Worm (Caenorhabditis elegans): ENCODE measurements around the gene acr-16.

Gene acr-16

DNA sequence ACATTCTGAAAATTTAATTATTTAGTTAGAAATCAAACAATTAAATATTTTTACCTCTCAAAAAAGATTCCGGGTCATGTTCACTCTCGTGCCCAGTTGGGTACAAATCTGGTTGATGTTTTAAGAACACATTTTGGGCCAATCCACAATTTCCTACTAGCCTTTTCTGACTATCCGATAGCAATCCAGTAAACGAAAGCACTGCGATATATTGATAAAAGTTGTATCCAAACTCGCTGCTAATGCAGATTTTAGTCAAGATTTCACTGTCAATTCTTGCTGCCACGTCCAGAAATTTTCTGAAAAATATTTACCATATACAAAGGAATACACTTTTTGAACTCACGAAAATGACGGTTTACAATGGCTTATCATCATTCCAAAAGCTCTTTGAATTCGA is 8.2 kb downstream of the acr-16 start:
- no peak for TF ChIP-seq lsy-2 (tag; optimal IDR thresholded peaks at IDR 0.05)
- TF ChIP-seq lin-13 (GFP tag; optimal IDR thresholded peaks at IDR 0.05) = no peak
- no peak for TF ChIP-seq efl-1 (optimal IDR thresholded peaks at IDR 0.05)
- TF ChIP-seq efl-1 (GFP tag; optimal IDR thresholded peaks at IDR 0.05 in 1 of 2) = peak in 1 of 2 experiments; percentile 76
- no peak for TF ChIP-seq ztf-4 (tag; optimal IDR thresholded peaks at IDR 0.05)
- TF ChIP-seq ceh-8 (GFP tag; optimal IDR thresholded peaks at IDR 0.05) = no peak
- no peak for TF ChIP-seq mab-9 (GFP tag; IDR thresholded peaks at IDR 0.05)

DNA sequence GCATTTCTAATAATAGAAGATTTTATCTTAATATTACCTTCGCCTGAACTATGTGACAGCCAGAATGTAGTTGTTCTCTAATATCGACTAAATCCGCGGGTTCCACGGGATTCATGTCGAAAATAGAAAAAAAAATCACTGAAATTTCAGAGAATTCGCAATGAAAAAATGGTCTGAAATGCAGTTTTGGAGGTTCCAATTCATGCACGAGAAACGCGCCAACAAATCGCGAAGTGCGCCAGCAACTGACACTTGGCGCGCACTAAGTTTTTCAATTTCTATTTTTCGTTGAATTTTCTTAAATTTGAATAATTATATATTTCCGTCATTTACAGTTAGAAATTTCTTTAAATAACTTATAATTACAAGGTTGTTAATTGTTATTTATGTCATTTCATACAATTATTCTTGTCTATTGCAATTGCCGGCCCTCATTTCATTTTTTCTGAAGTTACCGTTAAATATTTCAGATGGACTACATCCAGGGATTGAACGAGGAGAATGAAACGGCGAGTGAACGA is 8.9 kb downstream of the acr-16 start, which contains the start of the genes F25G6.9 and symk-1:
Gene F25G6.9 (minus strand): TSS at position 160 of the 521 bp plus-strand sequence.
Gene symk-1 (plus strand): TSS at position 471 of the 521 bp plus-strand sequence.
- TF ChIP-seq snpc-4 (tag; optimal IDR thresholded peaks at IDR 0.05) (peak; percentile 75), blmp-1 (tag; optimal IDR thresholded peaks at IDR 0.05) (no peak), fos-1 (tag; optimal IDR thresholded peaks at IDR 0.05) (peak; percentile 7), unc-62 (GFP tag; optimal IDR thresholded peaks at IDR 0.05) (no peak), nhr-19 (GFP tag; conservative IDR thresholded peaks at IDR 0.05) (peak; percentile 82), ceh-82 (tag; optimal IDR thresholded peaks at IDR 0.05) (peak; percentile 58 to 74 (median 69)), C16A3.4 (tag; optimal IDR thresholded peaks at IDR 0.05) (peak; percentile 10), hlh-4 (tag; optimal IDR thresholded peaks at IDR 0.05) (no peak), elt-2 (tag; optimal IDR thresholded peaks at IDR 0.05) (peak; percentile 12), nhr-237 (tag; optimal IDR thresholded peaks at IDR 0.05) (no peak), sup-37 (GFP tag; optimal IDR thresholded peaks at IDR 0.05) (peak; percentile 41), ceh-63 (GFP tag; optimal IDR thresholded peaks at IDR 0.05) (no peak), nhr-85 (tag) (peak; percentile 86), unc-98 (GFP tag; IDR thresholded peaks at IDR 0.05) (no peak), tlp-1 (tag; optimal IDR thresholded peaks at IDR 0.05) (no peak), hlh-17 (GFP tag; optimal IDR thresholded peaks at IDR 0.05; ENCODE audit: borderline replicate concordance) (no peak), zag-1 (tag; optimal IDR thresholded peaks at IDR 0.05) (no peak), lin-35 (GFP tag; optimal IDR thresholded peaks at IDR 0.05) (peak; percentile 70 to 73), C04F5.9 (tag; optimal IDR thresholded peaks at IDR 0.05) (no peak), snu-23 (GFP tag; optimal IDR thresholded peaks at IDR 0.05) (peak; percentile 81), dsc-1 (tag; optimal IDR thresholded peaks at IDR 0.05) (peak; percentile 82), aly-2 (tag; optimal IDR thresholded peaks at IDR 0.05) (peak; percentile 56), alr-1 (tag; optimal IDR thresholded peaks at IDR 0.05; ENCODE audit: borderline replicate concordance) (no peak), aha-1 (tag; optimal IDR thresholded peaks at IDR 0.05) (no peak), zip-4 (GFP tag; optimal IDR thresholded peaks at IDR 0.05) (peak; percentile 44), fkh-8 (tag; optimal IDR thresholded peaks at IDR 0.05) (peak; percentile 9), nhr-28 (tag; optimal IDR thresholded peaks at IDR 0.05) (no peak), ama-1 (optimal IDR thresholded peaks at IDR 0.05) (no peak), egl-27 (tag; optimal IDR thresholded peaks at IDR 0.05) (no peak), nhr-84 (tag; optimal IDR thresholded peaks at IDR 0.05) (no peak), jun-1 (tag; optimal IDR thresholded peaks at IDR 0.05) (no peak), pqm-1 (tag; optimal IDR thresholded peaks at IDR 0.05) (no peak), hpl-2 (GFP tag; optimal IDR thresholded peaks at IDR 0.05) (peak; percentile 44), vab-15 (tag; optimal IDR thresholded peaks at IDR 0.05) (no peak), nhr-77 (tag; optimal IDR thresholded peaks at IDR 0.05) (no peak), xbp-1 (tag; optimal IDR thresholded peaks at IDR 0.05) (peak; percentile 76), nhr-20 (tag; optimal IDR thresholded peaks at IDR 0.05) (peak; percentile 77), efl-1 (optimal IDR thresholded peaks at IDR 0.05) (peak; percentile 64 to 77), efl-1 (GFP tag; optimal IDR thresholded peaks at IDR 0.05 in 1 of 2) (peak; percentile 73 to 97), unc-130 (tag; optimal IDR thresholded peaks at IDR 0.05) (peak; percentile 12), nhr-76 (tag; optimal IDR thresholded peaks at IDR 0.05) (no peak), lin-13 (GFP tag; optimal IDR thresholded peaks at IDR 0.05) (peak; percentile 41), sox-4 (tag; optimal IDR thresholded peaks at IDR 0.05) (peak; percentile 57), skn-1 (tag; optimal IDR thresholded peaks at IDR 0.05) (peak; percentile 52), sptf-1 (tag; optimal IDR thresholded peaks at IDR 0.05) (no peak), rnt-1 (tag; optimal IDR thresholded peaks at IDR 0.05) (peak; percentile 86), unc-86 (tag; optimal IDR thresholded peaks at IDR 0.05) (peak; percentile 60), nhr-12 (tag; optimal IDR thresholded peaks at IDR 0.05) (no peak)
